Worm (Caenorhabditis elegans) whole organism, midembryonic: Measurements from ENCODE around the gene E03H12.7.

Experiments
- T22C8.4 ChIP-seq: fragments of 200-800 bp; sonication (Bioruptor generic); IDR thresholded peaks from 2 replicates; pipeline ENCODE4 v1.3.6; 2022; ENCODE audit warnings: missing genetic modification characterization, missing compliant biosample characterization
- cog-1 ChIP-seq: sonication (generic microtip); optimal IDR thresholded peaks from 2 replicates; lab custom pipeline; 2016; ENCODE audit warnings: missing genetic modification characterization, missing compliant biosample characterization
- flt-1 ChIP-seq: fragments of 200-800 bp; sonication (Bioruptor generic); IDR thresholded peaks from 2 replicates; pipeline ENCODE4 v1.3.6; 2022; ENCODE audit warnings: missing genetic modification characterization, missing compliant biosample characterization
- klf-2 ChIP-seq: fragments of 200-800 bp; sonication (Bioruptor generic); conservative IDR thresholded peaks from 2 replicates; pipeline ENCODE4 v1.3.6; 2022; ENCODE audit warnings: missing genetic modification reagents, missing genetic modification characterization, missing compliant biosample characterization
- med-1 ChIP-seq: sonication (generic microtip); optimal IDR thresholded peaks from 2 replicates; lab custom pipeline; 2017; ENCODE audit warnings: missing genetic modification characterization, mild to moderate bottlenecking, missing compliant biosample characterization, antibody characterized with exemption, missing genetic modification reagents; ENCODE audit not compliant: insufficient read depth
- ref-1 ChIP-seq: fragments of 200-800 bp; sonication (Bioruptor generic); conservative IDR thresholded peaks from 2 replicates; pipeline ENCODE4 v1.3.6; 2022; ENCODE audit warnings: missing genetic modification reagents, missing genetic modification characterization, missing compliant biosample characterization
- tab-1 ChIP-seq: fragments of 200-800 bp; sonication (Bioruptor generic); IDR thresholded peaks from 2 replicates; pipeline ENCODE4 v1.3.6; 2022; ENCODE audit warnings: missing genetic modification characterization, missing compliant biosample characterization
- ztf-23 ChIP-seq: fragments of 200-800 bp; sonication (Bioruptor generic); IDR thresholded peaks from 2 replicates; pipeline ENCODE4 v1.3.6; 2022; ENCODE audit warnings: missing genetic modification reagents, missing genetic modification characterization, missing compliant biosample characterization
- ztf-29 ChIP-seq: fragments of 200-800 bp; sonication (Bioruptor generic); IDR thresholded peaks from 2 replicates; pipeline ENCODE4 v1.3.6; 2022; ENCODE audit warnings: missing genetic modification reagents, missing genetic modification characterization, missing compliant biosample characterization

DNA sequence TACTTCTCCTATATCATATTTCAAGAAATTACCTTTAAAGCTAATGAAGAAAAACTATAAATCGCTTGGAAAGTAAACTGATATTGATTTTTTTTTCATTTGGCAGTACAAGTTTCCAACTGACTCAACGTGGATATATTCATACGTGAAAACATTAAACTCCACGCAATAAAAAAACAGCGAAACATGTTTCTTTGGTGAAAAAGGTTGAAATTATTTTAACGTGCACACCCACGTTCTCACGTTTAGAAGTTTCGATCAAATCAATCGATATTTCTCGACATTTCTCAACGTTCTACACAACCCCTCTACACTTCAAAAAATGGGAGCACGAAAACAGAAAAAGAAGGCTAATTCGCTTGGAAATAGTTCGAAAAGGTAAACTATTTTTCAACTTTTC lies 40.5 kb upstream of the E03H12.7 start, which contains the start of the genes best-6 and C09B9.2:
- TF ChIP-seq ztf-29 (GFP tag; lab: Robert Waterston, UW): no peak
- no peak for TF ChIP-seq tab-1
- TF ChIP-seq ztf-23 (GFP tag; lab: Robert Waterston, UW): no peak
- no peak for TF ChIP-seq ref-1 (GFP tag; lab: Robert Waterston, UW)
- no peak for TF ChIP-seq cog-1 (tag; lab: Kevin White, UChicago)
- no peak for TF ChIP-seq klf-2 (GFP tag; lab: Robert Waterston, UW)
- TF ChIP-seq med-1: no peak
- no peak for TF ChIP-seq flt-1 (GFP tag; lab: Robert Waterston, UW)
- no peak for TF ChIP-seq T22C8.4 (GFP tag; lab: Robert Waterston, UW)
